Worm (Caenorhabditis elegans): ENCODE results near the gene acs-5.
A peak's percentile ranks its signal among the peaks of the same experiment; 100 is the strongest.

acs-5 gene

DNA sequence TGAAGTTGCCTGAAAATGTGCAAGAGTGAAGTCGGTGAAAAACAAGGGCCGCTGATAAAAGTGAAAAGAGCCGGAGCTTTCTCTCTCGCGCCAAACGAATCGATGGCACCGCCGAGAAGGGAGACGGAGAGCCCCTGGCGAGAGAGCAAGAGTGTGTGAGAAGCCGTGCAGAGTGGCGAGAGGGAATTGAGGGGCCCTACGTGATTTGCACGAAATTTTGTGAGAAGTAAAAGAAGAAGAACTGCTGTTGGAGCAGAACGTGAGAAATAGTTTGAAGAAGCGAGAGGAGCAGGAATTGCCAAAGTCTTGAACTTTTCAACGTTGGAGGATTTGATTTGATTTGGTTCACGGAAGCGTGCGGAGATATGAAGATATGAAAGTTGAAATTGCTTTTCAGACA is 21.6 kb upstream of the acs-5 start, which contains the start of gene aldo-1 (continued):
- TF ChIP-seq ceh-44 (GFP tag; IDR thresholded peaks at IDR 0.05) (no peak), T26A8.4 (GFP tag; IDR thresholded peaks at IDR 0.05) (no peak), lin-38 (GFP tag; IDR thresholded peaks at IDR 0.05) (no peak), Y105C5A.15 (GFP tag; IDR thresholded peaks at IDR 0.05) (no peak), D1046.2 (GFP tag; IDR thresholded peaks at IDR 0.05) (no peak), jun-1 (tag; optimal IDR thresholded peaks at IDR 0.05) (no peak), vab-7 (GFP tag; IDR thresholded peaks at IDR 0.05) (no peak), dpl-1 (GFP tag; optimal IDR thresholded peaks at IDR 0.05) (no peak), ctbp-1 (GFP tag; IDR thresholded peaks at IDR 0.05) (0 out of 2 replicates have a peak, but pooled peaks have one; percentile 64), nhr-76 (tag; optimal IDR thresholded peaks at IDR 0.05) (no peak), nhr-28 (tag; optimal IDR thresholded peaks at IDR 0.05) (no peak), lsy-2 (tag; optimal IDR thresholded peaks at IDR 0.05) (peak in 1 of 2 experiments; percentile 53), lin-1 (GFP tag; IDR thresholded peaks at IDR 0.05) (no peak), nhr-237 (tag; optimal IDR thresholded peaks at IDR 0.05) (no peak), dve-1 (tag; optimal IDR thresholded peaks at IDR 0.05; ENCODE audit: insufficient read depth) (no peak), ztf-11 (tag; optimal IDR thresholded peaks at IDR 0.05) (no peak), Y48G9A.11 (GFP tag; IDR thresholded peaks at IDR 0.05) (no peak), hlh-11 (tag; optimal IDR thresholded peaks at IDR 0.05) (peak; percentile 11), nhr-11 (tag; optimal IDR thresholded peaks at IDR 0.05) (no peak), rbr-2 (tag; optimal IDR thresholded peaks at IDR 0.05) (peak; percentile 27), mdl-1 (tag; optimal IDR thresholded peaks at IDR 0.05) (peak in 1 of 2 experiments; percentile 13), zag-1 (tag; optimal IDR thresholded peaks at IDR 0.05) (no peak), mdt-29 (GFP tag; IDR thresholded peaks at IDR 0.05) (no peak), mep-1 (tag; optimal IDR thresholded peaks at IDR 0.05) (peak; percentile 48), hlh-30 (tag; optimal IDR thresholded peaks at IDR 0.05; ENCODE audit: insufficient read depth) (peak; percentile 4), tag-97 (GFP tag; IDR thresholded peaks at IDR 0.05) (no peak), nhr-10 (tag; optimal IDR thresholded peaks at IDR 0.05) (no peak), dmd-8 (GFP tag; IDR thresholded peaks at IDR 0.05) (no peak), ceh-62 (tag; optimal IDR thresholded peaks at IDR 0.05) (no peak), ces-1 (GFP tag; optimal IDR thresholded peaks at IDR 0.05) (peak; percentile 76), ceh-32 (tag; optimal IDR thresholded peaks at IDR 0.05; ENCODE audit: poor library complexity) (no peak), zfp-2 (tag; optimal IDR thresholded peaks at IDR 0.05) (no peak)

DNA sequence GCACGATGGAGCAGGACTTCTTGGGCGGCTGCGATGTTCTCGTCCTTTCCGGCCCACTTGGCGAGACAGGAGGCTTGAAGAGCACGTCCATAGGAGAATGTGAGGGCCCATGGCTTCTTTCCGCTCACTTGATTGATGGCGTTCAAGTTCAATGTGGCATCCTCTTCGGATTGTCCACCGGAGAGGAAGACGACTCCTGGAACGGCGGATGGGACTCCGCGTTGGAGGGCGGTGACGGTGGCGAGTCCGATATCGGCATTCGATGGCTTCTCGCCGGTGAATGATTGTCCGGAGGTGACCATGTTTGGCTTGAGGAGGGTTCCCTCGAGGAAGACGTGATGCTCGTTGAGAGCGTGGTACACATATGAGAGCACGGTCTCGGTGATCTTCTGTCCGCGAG is 20.2 kb upstream of the acs-5 start:
- TF ChIP-seq ztf-11 (tag; optimal IDR thresholded peaks at IDR 0.05) (no peak), set-16 (GFP tag; IDR thresholded peaks at IDR 0.05) (peak; percentile 84), fos-1 (tag; optimal IDR thresholded peaks at IDR 0.05) (no peak), nhr-77 (tag; optimal IDR thresholded peaks at IDR 0.05) (no peak), Y75B8A.6 (GFP tag; IDR thresholded peaks at IDR 0.05) (no peak), arid-1 (GFP tag; conservative IDR thresholded peaks at IDR 0.05) (no peak), daf-19 (GFP tag; conservative IDR thresholded peaks at IDR 0.05) (no peak), unc-130 (GFP tag; optimal IDR thresholded peaks at IDR 0.05) (no peak), zag-1 (tag; optimal IDR thresholded peaks at IDR 0.05) (no peak), ctbp-1 (GFP tag; IDR thresholded peaks at IDR 0.05) (0 out of 2 replicates have a peak, but pooled peaks have one; percentile 49), ceh-82 (tag; optimal IDR thresholded peaks at IDR 0.05) (no peak), egl-43 (GFP tag; IDR thresholded peaks at IDR 0.05) (no peak), lin-13 (GFP tag; optimal IDR thresholded peaks at IDR 0.05) (no peak), lin-39 (tag; optimal IDR thresholded peaks at IDR 0.05) (no peak), zfp-3 (GFP tag; conservative IDR thresholded peaks at IDR 0.05) (no peak), egl-27 (tag; optimal IDR thresholded peaks at IDR 0.05) (no peak), ces-1 (GFP tag; optimal IDR thresholded peaks at IDR 0.05) (no peak)

Data from whole organism, L4 larva.